Fruit fly (Drosophila melanogaster): Measurements from ENCODE around the gene CG3618.

Gene CG3618

DNA sequence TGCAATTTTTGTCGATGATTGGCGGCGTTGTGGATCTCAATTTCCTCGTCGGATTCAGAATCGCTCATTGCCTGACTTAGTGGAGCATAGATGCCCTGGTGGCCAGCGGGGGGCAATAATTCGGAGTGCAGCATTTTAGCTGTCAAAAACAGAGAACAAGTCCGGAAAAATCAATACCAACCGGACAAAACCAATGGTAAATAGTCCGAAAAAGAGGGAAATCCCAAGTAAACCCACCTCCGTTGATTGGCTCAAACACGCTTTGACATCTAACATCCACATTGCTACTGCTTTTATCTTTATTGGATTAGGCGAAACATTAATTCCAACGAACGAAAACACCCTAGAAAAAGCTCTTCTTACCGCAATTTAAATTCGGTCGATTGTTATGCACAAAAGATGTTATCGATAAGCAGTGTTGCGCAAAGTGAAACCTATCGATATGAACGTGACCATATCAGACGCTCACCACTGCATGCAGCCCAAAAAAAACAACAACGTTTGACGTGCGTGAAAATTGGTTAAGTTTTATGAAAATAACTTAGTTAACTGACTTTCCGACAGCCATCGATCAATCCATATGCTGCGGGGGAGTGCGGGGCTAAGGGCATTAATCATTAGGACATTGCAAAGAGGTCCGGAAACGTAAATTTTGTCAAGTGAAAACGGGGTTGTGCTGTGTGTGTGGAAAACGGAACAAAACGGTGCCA is at the start of gene CG3618, which contains the start of gene Pka-R1:
CG3618 (minus strand) TSS at position 410 of the 710 bp plus-strand sequence.
Pka-R1 (plus strand) TSS at position 453 of the 710 bp plus-strand sequence.
- no peak for TF ChIP-seq noc (tag; optimal IDR thresholded peaks at IDR 0.05)

DNA sequence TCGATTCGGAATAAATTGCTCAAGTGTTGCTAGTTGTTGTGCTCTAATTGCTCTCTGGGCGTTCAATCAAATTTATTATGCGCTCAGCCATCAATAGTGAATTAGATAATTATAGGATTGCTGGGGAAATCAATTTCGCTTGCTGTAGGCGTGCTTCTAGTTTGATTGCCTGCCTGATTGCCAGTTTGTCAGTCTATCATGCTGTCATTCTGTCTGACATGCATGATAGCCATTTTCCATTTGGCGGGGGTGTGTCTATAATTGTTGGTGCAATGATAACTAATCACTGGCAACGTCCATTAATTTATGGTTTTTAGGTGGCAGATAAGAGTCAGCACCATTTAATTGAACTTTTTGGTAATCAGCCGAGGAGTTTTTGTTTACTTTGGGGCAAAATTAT is 41.7 kb upstream of the CG3618 start:
- no peak for TF ChIP-seq noc (tag; optimal IDR thresholded peaks at IDR 0.05)

DNA sequence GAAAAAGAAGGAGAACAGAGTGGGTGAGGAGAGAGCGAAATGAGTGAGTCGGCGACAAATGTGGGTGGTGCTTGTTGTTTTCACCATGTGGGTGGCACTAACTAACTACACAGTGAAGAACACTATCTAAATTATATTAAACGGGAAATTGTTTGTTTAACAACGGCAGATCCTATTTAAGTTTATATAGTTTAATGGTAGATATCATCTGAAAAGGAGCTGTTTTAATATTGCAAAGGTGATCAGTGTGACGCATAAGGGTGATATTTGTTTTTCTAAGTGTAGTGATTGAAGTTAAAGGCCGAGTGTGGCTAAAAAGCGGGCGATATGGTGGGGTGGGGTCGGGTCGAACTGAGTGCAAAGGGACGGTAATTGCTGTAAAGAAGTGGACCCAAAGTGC is 32.7 kb upstream of the CG3618 start:
- no peak for TF ChIP-seq noc (tag; optimal IDR thresholded peaks at IDR 0.05)

- no peak for TF ChIP-seq noc (tag; optimal IDR thresholded peaks at IDR 0.05)
These were observed 25.7 kb upstream of the CG3618 start, which contains the start of the genes CSN3 and CG11456 for dm6 chr3L:20841465-20842109. TSS of gene CSN3 (minus strand) at chr3L:20841576. TSS of gene CG11456 (plus strand) at chr3L:20841987.

DNA sequence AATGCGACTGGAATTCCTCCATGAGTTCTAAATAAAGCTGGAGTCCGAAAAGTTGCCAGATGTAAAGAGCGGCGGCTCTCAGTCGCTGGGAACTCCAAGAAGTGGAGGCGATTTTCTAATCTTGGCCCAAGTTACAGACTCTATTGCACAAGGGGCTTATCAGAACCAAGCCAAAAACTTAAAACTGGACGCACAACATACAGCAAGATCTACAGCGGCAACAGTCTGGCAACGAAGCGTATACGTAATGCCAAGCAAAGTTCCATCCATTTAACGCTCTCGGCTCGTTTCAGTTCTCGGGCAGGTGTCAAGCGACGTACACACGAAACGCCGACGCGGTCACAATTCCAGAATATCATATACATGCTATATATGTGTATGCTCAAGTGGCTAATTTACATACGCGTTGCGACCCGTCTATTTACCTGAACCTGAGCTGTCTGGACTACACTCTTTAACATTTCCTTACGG is 22.0 kb upstream of the CG3618 start:
- peak; percentile 2 for TF ChIP-seq noc (tag; optimal IDR thresholded peaks at IDR 0.05)

dm6 chr3L:20837040-20837830 is 21.4 kb upstream of the CG3618 start, which contains the start of gene CG13255:
TSS of gene CG13255 (plus strand) at chr3L:20837488.
- peak; percentile 85 for TF ChIP-seq noc (tag; optimal IDR thresholded peaks at IDR 0.05)

DNA sequence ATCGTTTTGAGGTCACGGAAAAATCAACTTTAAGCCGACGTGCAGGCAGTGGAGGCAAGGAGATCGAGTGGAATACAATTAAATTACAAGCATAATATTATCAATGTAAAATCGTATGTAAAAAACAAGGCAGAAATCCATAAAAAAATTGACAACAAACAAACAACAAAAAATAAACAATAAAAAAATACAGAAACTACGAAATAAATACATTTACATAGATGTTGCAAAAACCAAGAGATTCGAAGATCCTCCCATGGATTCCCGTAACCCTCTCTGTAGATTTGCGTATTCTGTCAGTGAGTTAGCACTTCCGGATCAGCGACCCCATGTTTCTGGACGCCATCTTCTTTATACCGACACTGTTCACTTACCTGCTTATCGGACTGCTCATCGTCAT is 20.0 kb upstream of the CG3618 start, which contains the start of gene CG3288:
CG3288 (plus strand) TSS at position 301 of the 400 bp plus-strand sequence.
- no peak for TF ChIP-seq noc (tag; optimal IDR thresholded peaks at IDR 0.05)

dm6 chr3L:20834150-20834549 is 18.3 kb upstream of the CG3618 start:
- no peak for TF ChIP-seq noc (tag; optimal IDR thresholded peaks at IDR 0.05)

dm6 chr3L:20830361-20830760 is 14.5 kb upstream of the CG3618 start:
- no peak for TF ChIP-seq noc (tag; optimal IDR thresholded peaks at IDR 0.05)

dm6 chr3L:20827962-20828361 is 12.1 kb upstream of the CG3618 start:
- no peak for TF ChIP-seq noc (tag; optimal IDR thresholded peaks at IDR 0.05)

dm6 chr3L:20826950-20827910 is 11.4 kb upstream of the CG3618 start:
- TF ChIP-seq noc (tag; optimal IDR thresholded peaks at IDR 0.05): peak; percentile 43

DNA sequence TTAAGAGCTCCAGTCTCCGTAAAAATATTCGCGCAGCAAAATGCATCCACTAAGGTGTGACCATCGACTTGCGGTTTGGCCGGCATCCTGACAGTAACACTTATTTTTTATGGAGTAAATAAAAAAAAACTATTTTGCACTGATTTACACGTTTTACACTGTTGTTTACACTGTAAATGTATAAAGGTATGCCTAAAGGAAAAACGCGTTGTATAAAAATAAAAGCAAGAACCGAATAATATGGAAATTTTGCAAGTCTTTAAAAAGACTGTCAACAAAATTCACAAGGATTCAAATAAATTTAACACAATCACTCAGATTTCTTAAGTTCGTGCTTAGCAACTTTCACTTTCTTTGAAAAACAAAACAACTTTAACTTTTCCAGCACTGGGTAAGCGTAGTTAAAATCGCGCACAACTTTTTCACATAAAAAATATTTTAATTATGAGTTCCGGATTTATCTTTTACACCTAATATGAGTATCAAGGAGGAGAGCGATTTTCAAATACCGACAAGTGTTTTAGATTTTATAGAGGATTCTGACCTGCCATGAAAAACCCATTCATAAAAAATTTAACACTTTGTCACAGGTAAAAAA is 7.4 kb upstream of the CG3618 start:
- TF ChIP-seq noc (tag; optimal IDR thresholded peaks at IDR 0.05): no peak

DNA sequence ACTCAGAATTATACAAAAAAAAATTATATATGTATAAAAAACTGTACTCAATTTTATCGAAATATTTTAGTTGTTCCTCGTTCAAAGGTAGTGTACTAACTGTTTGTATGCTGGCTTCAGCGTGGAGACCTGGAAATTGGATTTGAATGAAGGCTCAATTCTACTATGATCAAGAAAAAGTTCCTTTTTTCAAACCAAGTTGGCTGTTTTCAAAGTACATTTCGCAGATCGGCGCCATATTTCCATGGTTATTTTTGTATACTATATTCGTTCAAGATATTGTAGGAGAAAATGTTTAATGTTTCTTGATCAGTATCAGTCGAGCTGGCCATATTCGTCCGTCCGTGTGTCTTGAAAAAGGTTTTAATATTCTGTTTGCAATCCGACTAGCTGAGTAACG is 2.1 kb upstream of the CG3618 start, which contains the start of gene Mst77F:
Mst77F (minus strand) TSS at position 101 of the 400 bp plus-strand sequence.
- TF ChIP-seq noc (tag; optimal IDR thresholded peaks at IDR 0.05): no peak

Data from whole organism, larva.